Fruit fly (Drosophila melanogaster) whole organism: ENCODE results near the gene CG13284.

Experiments used
- CG8478 ChIP-seq: fragments of >200 bp; optimal IDR thresholded peaks from 2 replicates; lab custom pipeline; 2018; ENCODE audit warnings: inconsistent platforms
- Dll ChIP-seq: fragments of >200 bp; optimal IDR thresholded peaks from 2 replicates; lab custom pipeline; 2017
- EcR ChIP-seq, 2 experiments: fragments of >200 bp; optimal IDR thresholded peaks; 2 replicates each; lab custom pipeline; 2017; ENCODE audit warnings: missing biosample characterization in 2 of 2, missing genetic modification characterization in 2 of 2, missing genetic modification reagents in 2 of 2
- pan ChIP-seq: fragments of >200 bp; optimal IDR thresholded peaks from 2 replicates; lab custom pipeline; 2017
- psq ChIP-seq: fragments of >200 bp; optimal IDR thresholded peaks from 2 replicates; lab custom pipeline; 2017
- usp ChIP-seq: fragments of >200 bp; optimal IDR thresholded peaks from 2 replicates; lab custom pipeline; 2017; ENCODE audit warnings: missing biosample characterization, missing genetic modification characterization, mixed read lengths

The CG13284 gene

dm6 chr2L:16793970-16794369 is 54.5 kb downstream of the CG13284 start, which contains the start of gene Ugt37C2:
Gene Ugt37C2 (plus strand): TSS chr2L:16794211.
- TF ChIP-seq EcR (GFP tag; optimal IDR thresholded peaks at IDR 0.05; lab: Kevin White, UChicago) (no peak), usp (no peak), CG8478 (lab: Kevin White, UChicago) (no peak), pan (lab: Kevin White, UChicago) (no peak), Dll (lab: Kevin White, UChicago) (no peak), psq (lab: Kevin White, UChicago) (no peak)
